Fruit fly (Drosophila melanogaster) whole organism, embryonic: ENCODE results near the gene ATPsynepsilonL.

Source experiments
- Adf1 ChIP-seq: fragments of 200-800 bp; sonication (Bioruptor generic); IDR thresholded peaks from 2 replicates; pipeline ENCODE4 v1.3.6; 2022; ENCODE audit warnings: missing biosample characterization, missing genetic modification characterization
- Awh ChIP-seq: fragments of 200-800 bp; sonication (Bioruptor generic); IDR thresholded peaks from 2 replicates; pipeline ENCODE4, ENCODE4 v1.3.6; 2022; ENCODE audit warnings: missing biosample characterization, missing genetic modification characterization
- BtbVII ChIP-seq: fragments of 200-800 bp; sonication (Bioruptor generic); optimal IDR thresholded peaks from 3 replicates; lab custom pipeline; 2017; ENCODE audit warnings: missing biosample characterization, mild to moderate bottlenecking, missing genetic modification characterization
- CG11398 ChIP-seq: fragments of 200-800 bp; sonication (Bioruptor generic); optimal IDR thresholded peaks from 2 replicates; lab custom pipeline; 2016; ENCODE audit warnings: missing biosample characterization, missing genetic modification characterization
- CG12942 ChIP-seq: fragments of 200-800 bp; sonication (Bioruptor generic); optimal IDR thresholded peaks from 3 replicates; lab custom pipeline; 2016; ENCODE audit warnings: missing biosample characterization, missing genetic modification characterization
- CG13775 ChIP-seq: fragments of 200-800 bp; sonication (Bioruptor generic); optimal IDR thresholded peaks from 3 replicates; lab custom pipeline; 2017; ENCODE audit warnings: missing biosample characterization, mild to moderate bottlenecking, missing genetic modification characterization
- CG14441 ChIP-seq: fragments of 200-800 bp; sonication (Bioruptor generic); IDR thresholded peaks from 2 replicates; pipeline ENCODE4 v1.3.6; 2022; ENCODE audit warnings: missing biosample characterization, missing genetic modification characterization
- CG16779 ChIP-seq: fragments of 200-800 bp; sonication (Bioruptor generic); IDR thresholded peaks from 2 replicates; pipeline ENCODE4 v1.3.6; 2022; ENCODE audit warnings: missing biosample characterization, missing genetic modification characterization
- CG16863 ChIP-seq: fragments of 200-800 bp; sonication (Bioruptor generic); optimal IDR thresholded peaks from 3 replicates; lab custom pipeline; 2016; ENCODE audit warnings: missing biosample characterization, missing genetic modification characterization
- CG17361 ChIP-seq: fragments of 200-800 bp; sonication (Bioruptor generic); IDR thresholded peaks from 3 replicates; pipeline ENCODE4 v1.3.6; 2022; ENCODE audit warnings: missing biosample characterization, missing genetic modification characterization
- CG17568 ChIP-seq: fragments of 200-800 bp; sonication (Bioruptor generic); optimal IDR thresholded peaks from 2 replicates; lab custom pipeline; 2018; ENCODE audit warnings: missing biosample characterization, mild to moderate bottlenecking, missing genetic modification characterization, moderate library complexity
- CG17612 ChIP-seq: fragments of 200-800 bp; sonication (Bioruptor generic); IDR thresholded peaks from 2 replicates; pipeline ENCODE4 v1.3.6; 2022; ENCODE audit warnings: missing biosample characterization, missing genetic modification characterization
- CG2116 ChIP-seq: fragments of 200-800 bp; sonication (Bioruptor generic); optimal IDR thresholded peaks from 3 replicates; lab custom pipeline; 2018; ENCODE audit warnings: missing biosample characterization, mild to moderate bottlenecking, missing genetic modification characterization
- CG30020 ChIP-seq: fragments of 200-800 bp; optimal IDR thresholded peaks from 2 replicates; lab custom pipeline; 2019; ENCODE audit warnings: missing biosample characterization, mild to moderate bottlenecking, missing genetic modification characterization, moderate library complexity
- CG3065 ChIP-seq: fragments of 200-800 bp; sonication (Bioruptor generic); optimal IDR thresholded peaks from 2 replicates; lab custom pipeline; 2016; ENCODE audit warnings: missing biosample characterization, missing genetic modification characterization
- CG3163 ChIP-seq: fragments of 200-800 bp; sonication (Bioruptor generic); optimal IDR thresholded peaks from 3 replicates; lab custom pipeline; 2016; ENCODE audit warnings: missing biosample characterization, missing genetic modification characterization
- CG34376 ChIP-seq: fragments of 200-800 bp; sonication (Bioruptor generic); optimal IDR thresholded peaks from 2 replicates; lab custom pipeline; 2018; ENCODE audit warnings: missing biosample characterization, mild to moderate bottlenecking, missing genetic modification characterization
- CG6175 ChIP-seq: fragments of 200-800 bp; sonication (Bioruptor generic); IDR thresholded peaks from 3 replicates; pipeline ENCODE4 v1.3.6; 2022; ENCODE audit warnings: missing biosample characterization, missing genetic modification characterization
- CG7556 ChIP-seq: fragments of 200-800 bp; sonication (Bioruptor generic); optimal IDR thresholded peaks from 2 replicates; lab custom pipeline; 2017; ENCODE audit warnings: missing biosample characterization, mild to moderate bottlenecking, missing genetic modification characterization
- CG7745 ChIP-seq: fragments of 200-800 bp; sonication (Bioruptor generic); optimal IDR thresholded peaks from 2 replicates; lab custom pipeline; 2018; ENCODE audit warnings: missing biosample characterization, mild to moderate bottlenecking, missing genetic modification characterization, moderate library complexity
- CG9876 ChIP-seq: fragments of 200-800 bp; sonication (Bioruptor generic); optimal IDR thresholded peaks from 2 replicates; lab custom pipeline; 2016; ENCODE audit warnings: missing biosample characterization, missing genetic modification characterization
- ERR ChIP-seq: fragments of 200-800 bp; sonication (Bioruptor generic); optimal IDR thresholded peaks from 2 replicates; lab custom pipeline; 2016; ENCODE audit warnings: missing biosample characterization, missing genetic modification characterization
- Ets97D ChIP-seq: fragments of 200-800 bp; sonication (Bioruptor generic); optimal IDR thresholded peaks from 3 replicates; lab custom pipeline; 2016; ENCODE audit warnings: missing biosample characterization, missing genetic modification characterization
- Gug ChIP-seq: fragments of 200-800 bp; sonication (Bioruptor generic); IDR thresholded peaks from 4 replicates; pipeline ENCODE4 v1.3.6; 2022; ENCODE audit warnings: missing biosample characterization, missing genetic modification characterization
- HLH3B ChIP-seq: fragments of 200-800 bp; sonication (Bioruptor generic); IDR thresholded peaks from 2 replicates; pipeline ENCODE4 v1.3.6; 2022; ENCODE audit warnings: missing biosample characterization, missing genetic modification characterization
- HLH54F ChIP-seq: fragments of 200-800 bp; sonication (Bioruptor generic); optimal IDR thresholded peaks from 3 replicates; lab custom pipeline; 2016; ENCODE audit warnings: missing biosample characterization, missing genetic modification characterization
- HmgZ ChIP-seq: fragments of 200-800 bp; sonication (Bioruptor generic); optimal IDR thresholded peaks from 2 replicates; lab custom pipeline; 2018; ENCODE audit warnings: missing biosample characterization, mild to moderate bottlenecking, missing genetic modification characterization
- Hr3 ChIP-seq: fragments of 200-800 bp; sonication (Bioruptor generic); optimal IDR thresholded peaks from 3 replicates; lab custom pipeline; 2016; ENCODE audit warnings: missing biosample characterization, missing genetic modification characterization
- Hr78 ChIP-seq, 2 experiments: fragments of 200-800 bp in 1 of 2; fragments of >200 bp in 1 of 2; sonication (Bioruptor generic) in 1 of 2; optimal IDR thresholded peaks; 2 replicates each; lab custom pipeline; 2017 to 2019; ENCODE audit warnings: missing biosample characterization in 2 of 2, missing genetic modification characterization in 2 of 2, mild to moderate bottlenecking in 1 of 2, moderate library complexity in 1 of 2
- MBD-R2 ChIP-seq: fragments of 200-800 bp; sonication (Bioruptor generic); IDR thresholded peaks from 2 replicates; pipeline ENCODE4 v1.3.6; 2022; ENCODE audit warnings: missing biosample characterization, missing genetic modification characterization
- MESR4 ChIP-seq: fragments of 200-800 bp; sonication (Bioruptor generic); optimal IDR thresholded peaks from 2 replicates; lab custom pipeline; 2018; ENCODE audit warnings: missing biosample characterization, mild to moderate bottlenecking, missing genetic modification characterization, moderate library complexity
- Meics ChIP-seq: fragments of 200-800 bp; sonication (Bioruptor generic); optimal IDR thresholded peaks from 2 replicates; lab custom pipeline; 2017; ENCODE audit warnings: missing biosample characterization, mild to moderate bottlenecking, missing genetic modification characterization
- Scr ChIP-seq: fragments of 200-800 bp; sonication (Bioruptor generic); IDR thresholded peaks from 2 replicates; pipeline ENCODE4 v1.3.6; 2022; ENCODE audit warnings: missing biosample characterization, missing genetic modification characterization; ENCODE audit not compliant: partially characterized antibody
- Sox100B ChIP-seq: fragments of 200-800 bp; sonication (Bioruptor generic); optimal IDR thresholded peaks from 3 replicates; lab custom pipeline; 2018; ENCODE audit warnings: missing biosample characterization, mild to moderate bottlenecking, missing genetic modification characterization
- Trl ChIP-seq, 3 experiments: fragments of >200 bp in 2 of 3; fragments of 200-800 bp in 1 of 3; sonication (Bioruptor generic) in 1 of 3; optimal IDR thresholded peaks; 2 replicates in 1 of 3; 3 replicates in 2 of 3; lab custom pipeline; 2016 to 2017; ENCODE audit warnings: missing biosample characterization in 1 of 3, missing genetic modification characterization in 1 of 3
- chinmo ChIP-seq: fragments of 200-800 bp; sonication (Bioruptor generic); IDR thresholded peaks from 4 replicates; pipeline ENCODE4 v1.3.6; 2022; ENCODE audit warnings: missing biosample characterization, missing genetic modification characterization; ENCODE audit not compliant: partially characterized antibody
- corto ChIP-seq: fragments of 200-800 bp; sonication (Bioruptor generic); optimal IDR thresholded peaks from 2 replicates; lab custom pipeline; 2016; ENCODE audit warnings: missing biosample characterization, mild to moderate bottlenecking, missing genetic modification characterization, moderate library complexity
- crp ChIP-seq, 2 experiments: fragments of 200-800 bp; sonication (Bioruptor generic); optimal IDR thresholded peaks; 2 replicates in 1 of 2; 3 replicates in 1 of 2; lab custom pipeline; 2017; ENCODE audit warnings: missing biosample characterization in 2 of 2, missing genetic modification characterization in 2 of 2, mild to moderate bottlenecking in 1 of 2, moderate library complexity in 1 of 2
- esg ChIP-seq: fragments of 200-800 bp; sonication (Bioruptor generic); conservative IDR thresholded peaks from 2 replicates; pipeline ENCODE4 v1.3.6; 2022; ENCODE audit warnings: missing biosample characterization, missing genetic modification characterization
- gt ChIP-seq: fragments of 200-800 bp; sonication (Bioruptor generic); IDR thresholded peaks from 2 replicates; pipeline ENCODE4 v1.3.6; 2022; ENCODE audit warnings: missing biosample characterization, missing genetic modification characterization
- kni ChIP-seq: fragments of 200-800 bp; sonication (Bioruptor generic); optimal IDR thresholded peaks from 3 replicates; lab custom pipeline; 2017; ENCODE audit warnings: mild to moderate bottlenecking, missing biosample characterization, missing genetic modification reagents, missing genetic modification characterization
- lab ChIP-seq: fragments of 200-800 bp; sonication (Bioruptor generic); optimal IDR thresholded peaks from 3 replicates; lab custom pipeline; 2017; ENCODE audit warnings: missing biosample characterization, missing genetic modification characterization, mild to moderate bottlenecking, moderate library complexity, missing genetic modification reagents
- mld ChIP-seq: fragments of 200-800 bp; sonication (Bioruptor generic); IDR thresholded peaks from 3 replicates; pipeline ENCODE4 v1.3.6; 2022; ENCODE audit warnings: missing biosample characterization, missing genetic modification characterization; ENCODE audit not compliant: partially characterized antibody
- pnt ChIP-seq: fragments of 200-800 bp; sonication (Bioruptor generic); optimal IDR thresholded peaks from 3 replicates; lab custom pipeline; 2016; ENCODE audit warnings: missing biosample characterization, missing genetic modification characterization
- prd ChIP-seq, 3 experiments: fragments of >200 bp in 2 of 3; fragments of 200-800 bp in 1 of 3; sonication (Bioruptor generic) in 1 of 3; optimal IDR thresholded peaks in 2 of 3; IDR thresholded peaks in 1 of 3; 2 replicates in 2 of 3; 3 replicates in 1 of 3; pipeline versions ENCODE4 v1.3.6 to Lab custom; 2017 to 2022; ENCODE audit warnings: missing biosample characterization in 1 of 3, missing genetic modification characterization in 1 of 3
- slp2 ChIP-seq: fragments of 200-800 bp; sonication (Bioruptor generic); optimal IDR thresholded peaks from 2 replicates; lab custom pipeline; 2016; ENCODE audit warnings: missing biosample characterization, missing genetic modification characterization
- sqz ChIP-seq: fragments of 200-800 bp; sonication (Bioruptor generic); optimal IDR thresholded peaks from 3 replicates; lab custom pipeline; 2018; ENCODE audit warnings: missing biosample characterization, mild to moderate bottlenecking, missing genetic modification characterization
- vnd ChIP-seq: fragments of 200-800 bp; sonication (Bioruptor generic); IDR thresholded peaks from 3 replicates; pipeline ENCODE4 v1.3.6; 2022; ENCODE audit warnings: missing biosample characterization, missing genetic modification characterization; ENCODE audit not compliant: partially characterized antibody

The ATPsynepsilonL gene

DNA sequence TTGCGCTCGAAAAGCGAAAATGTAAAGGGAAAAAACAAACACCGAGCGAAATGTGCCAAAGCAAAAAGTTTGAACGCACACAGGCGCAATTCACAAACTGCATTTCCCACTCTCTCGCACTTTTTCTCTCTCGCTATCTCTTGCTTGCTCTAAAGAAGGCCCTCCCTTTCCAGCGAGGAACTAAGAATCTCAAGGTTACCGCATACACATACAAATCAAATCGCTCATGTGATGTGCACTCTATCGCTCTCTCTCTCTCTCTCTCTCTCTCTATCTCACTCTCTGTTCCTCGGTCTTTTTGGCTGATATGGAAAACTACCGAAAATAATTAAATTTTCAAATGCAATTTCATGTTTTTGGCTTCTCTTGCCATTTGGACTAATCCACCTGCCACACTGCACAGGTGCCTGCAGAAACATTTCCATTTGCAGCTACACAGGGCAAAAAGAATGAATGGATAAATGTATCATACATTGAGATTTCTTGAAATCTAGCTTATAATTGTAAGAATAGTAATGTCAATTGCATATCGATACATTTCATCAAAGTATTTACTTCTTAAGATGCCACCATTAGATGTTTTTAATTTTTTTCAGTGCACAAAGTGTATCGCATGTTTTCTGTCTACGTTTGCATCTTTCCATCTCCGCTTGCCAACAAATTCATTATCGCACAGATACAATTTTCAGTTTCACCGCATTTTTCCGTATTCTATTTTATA lies 42.1 kb upstream of the ATPsynepsilonL start (continued):
- peak; percentile 72; the same call in 2 of the 4 replicates for TF ChIP-seq chinmo (GFP tag; lab: Robert Waterston, UW)
- no peak for TF ChIP-seq CG3065 (GFP tag; lab: Kevin White, UChicago)
- TF ChIP-seq CG16779 (GFP tag; lab: Robert Waterston, UW) = no peak
- TF ChIP-seq BtbVII = no peak
- no peak for TF ChIP-seq mld
- peak; percentile 33 for TF ChIP-seq lab (GFP tag; lab: Kevin White, UChicago)
- no peak for TF ChIP-seq CG13775 (GFP tag; lab: Kevin White, UChicago)
- no peak for TF ChIP-seq CG9876 (GFP tag; lab: Kevin White, UChicago)
- no peak for TF ChIP-seq gt (GFP tag; lab: Robert Waterston, UW)
- no peak for TF ChIP-seq corto (GFP tag; lab: Kevin White, UChicago)
- TF ChIP-seq slp2 (GFP tag; lab: Kevin White, UChicago) = no peak
- no peak for TF ChIP-seq pnt (GFP tag; lab: Kevin White, UChicago)
- peak; percentile 2 for TF ChIP-seq CG16863 (GFP tag; lab: Kevin White, UChicago)
- TF ChIP-seq Adf1 (GFP tag; lab: Robert Waterston, UW) = no peak
- no peak for TF ChIP-seq CG11398 (GFP tag; lab: Kevin White, UChicago)
- TF ChIP-seq ERR = no peak
- TF ChIP-seq CG17361 (GFP tag; lab: Robert Waterston, UW) = 0 out of 3 replicates have a peak, but pooled peaks have one; percentile 45
- TF ChIP-seq CG17612 (GFP tag; lab: Robert Waterston, UW) = no peak
- no peak for TF ChIP-seq prd (optimal IDR thresholded peaks at IDR 0.05; lab: Kevin White, UChicago)
- peak; percentile 64 for TF ChIP-seq prd (GFP tag; IDR thresholded peaks at IDR 0.05; lab: Robert Waterston, UW)
- no peak for TF ChIP-seq crp (GFP tag; optimal IDR thresholded peaks at IDR 0.05; lab: Kevin White, UChicago)
- TF ChIP-seq Hr3 (GFP tag; lab: Kevin White, UChicago) = no peak
- no peak for TF ChIP-seq kni (GFP tag; lab: Kevin White, UChicago)
- no peak for TF ChIP-seq Hr78 (GFP tag; optimal IDR thresholded peaks at IDR 0.05; lab: Kevin White, UChicago)
- TF ChIP-seq CG7556 (GFP tag; lab: Kevin White, UChicago) = no peak
- no peak; the same call in 1 of the 2 replicates for TF ChIP-seq esg
- no peak for TF ChIP-seq MBD-R2 (GFP tag; lab: Robert Waterston, UW)
- no peak for TF ChIP-seq CG7745 (tag; lab: Kevin White, UChicago)
- no peak for TF ChIP-seq MESR4
- no peak for TF ChIP-seq Awh (GFP tag; lab: Robert Waterston, UW)
- TF ChIP-seq HmgZ = no peak
- TF ChIP-seq Gug (GFP tag; lab: Robert Waterston, UW) = no peak; the same call in 3 of the 4 replicates
- no peak for TF ChIP-seq vnd (GFP tag; lab: Robert Waterston, UW)
- 0 out of 2 replicates have a peak, but pooled peaks have one; percentile 8 for TF ChIP-seq CG14441 (GFP tag; lab: Robert Waterston, UW)
- no peak for TF ChIP-seq sqz
- TF ChIP-seq CG34376 (GFP tag; lab: Kevin White, UChicago) = no peak
- TF ChIP-seq Trl (optimal IDR thresholded peaks at IDR 0.05; lab: Kevin White, UChicago) = peak; percentile 55 to 64
- TF ChIP-seq Trl (GFP tag; optimal IDR thresholded peaks at IDR 0.05; lab: Kevin White, UChicago) = peak; percentile 28
- TF ChIP-seq CG6175 (GFP tag; lab: Robert Waterston, UW) = no peak
- TF ChIP-seq CG12942 (GFP tag; lab: Kevin White, UChicago) = no peak
- no peak for TF ChIP-seq CG17568 (GFP tag; lab: Kevin White, UChicago)
- TF ChIP-seq HLH3B (GFP tag; lab: Robert Waterston, UW) = 0 out of 2 replicates have a peak, but pooled peaks have one; percentile 40
- TF ChIP-seq CG30020 (tag; lab: Kevin White, UChicago) = no peak
- no peak for TF ChIP-seq Ets97D (GFP tag; lab: Kevin White, UChicago)
- TF ChIP-seq CG2116 (GFP tag; lab: Kevin White, UChicago) = no peak
- no peak for TF ChIP-seq HLH54F (GFP tag; lab: Kevin White, UChicago)
- TF ChIP-seq Meics (GFP tag; lab: Kevin White, UChicago) = peak; percentile 17
- no peak for TF ChIP-seq CG3163 (GFP tag; lab: Kevin White, UChicago)
- TF ChIP-seq Sox100B = no peak
- no peak for TF ChIP-seq Scr
